Worm (Caenorhabditis elegans): ENCODE measurements around the gene nhr-197.

The nhr-197 gene

ce11 chrV:15654124-15654523 is 33.6 kb upstream of the nhr-197 start, which contains the start of gene F53E4.2:
TSS of gene F53E4.2 (plus strand) at chrV:15654424.
- no peak for TF ChIP-seq pag-3 (tag; optimal IDR thresholded peaks at IDR 0.05; ENCODE audit: borderline replicate concordance)
- no peak for TF ChIP-seq K02D7.2 (tag; optimal IDR thresholded peaks at IDR 0.05)
- TF ChIP-seq gmeb-2 (tag; optimal IDR thresholded peaks at IDR 0.05), result no peak
- TF ChIP-seq che-1 (tag; optimal IDR thresholded peaks at IDR 0.05), result no peak

DNA sequence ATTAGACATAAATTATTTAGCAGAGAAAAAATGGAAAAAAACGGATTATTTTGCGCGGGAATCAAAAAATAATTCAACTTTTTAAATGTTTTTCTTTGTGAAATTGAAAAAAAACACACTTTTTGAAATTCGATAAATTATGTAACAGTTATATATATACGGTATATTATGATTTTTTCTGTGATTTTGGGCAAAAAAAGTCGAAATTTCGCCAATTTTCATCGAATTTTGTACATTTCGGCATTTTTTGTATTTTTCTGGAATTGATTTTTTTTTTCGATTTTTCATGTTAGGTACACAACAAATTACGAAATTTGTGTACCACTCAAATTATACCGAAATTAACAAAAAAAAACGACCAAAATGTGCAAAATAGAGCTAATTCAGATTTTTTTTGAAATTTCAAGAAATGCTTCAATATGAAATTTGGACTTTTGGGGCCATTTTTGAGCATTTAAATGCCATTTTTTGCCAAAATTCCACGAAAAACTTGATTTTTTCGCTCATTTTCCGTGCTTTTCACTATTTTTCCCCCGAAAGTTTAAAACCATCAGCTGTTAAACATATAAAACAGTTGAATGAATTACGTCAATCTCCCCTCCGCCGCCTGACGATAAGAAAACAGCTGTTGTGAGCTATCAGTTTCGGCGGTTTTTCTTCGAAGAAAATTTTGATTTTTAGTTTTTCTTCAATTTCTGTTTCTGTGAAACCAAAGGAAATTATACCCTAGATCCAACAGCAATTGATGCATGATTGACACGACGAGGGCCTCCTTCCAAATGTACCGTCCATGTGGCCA is 29.3 kb upstream of the nhr-197 start:
- TF ChIP-seq tbx-7 (tag; optimal IDR thresholded peaks at IDR 0.05), result no peak
- TF ChIP-seq nhr-232 (tag; optimal IDR thresholded peaks at IDR 0.05), result no peak
- no peak for TF ChIP-seq ceh-6 (GFP tag; optimal IDR thresholded peaks at IDR 0.05)
- no peak for TF ChIP-seq rnt-1 (tag; optimal IDR thresholded peaks at IDR 0.05)
- TF ChIP-seq ceh-48 (tag; optimal IDR thresholded peaks at IDR 0.05), result no peak
- no peak for TF ChIP-seq hlh-30 (tag; optimal IDR thresholded peaks at IDR 0.05; ENCODE audit: insufficient read depth)
- no peak for TF ChIP-seq ahr-1 (tag; optimal IDR thresholded peaks at IDR 0.05)
- no peak for TF ChIP-seq unc-42 (tag; optimal IDR thresholded peaks at IDR 0.05)
- no peak for TF ChIP-seq unc-55 (GFP tag; optimal IDR thresholded peaks at IDR 0.05)
- TF ChIP-seq ceh-34 (tag; optimal IDR thresholded peaks at IDR 0.05), result no peak
- no peak for TF ChIP-seq ceh-19 (GFP tag; optimal IDR thresholded peaks at IDR 0.05)
- no peak for TF ChIP-seq ceh-2 (tag; optimal IDR thresholded peaks at IDR 0.05)
- TF ChIP-seq nhr-11 (tag; optimal IDR thresholded peaks at IDR 0.05), result no peak

ce11 chrV:15661003-15661402 is 26.8 kb upstream of the nhr-197 start:
- TF ChIP-seq pha-4 (tag; optimal IDR thresholded peaks at IDR 0.05) (no peak), rnt-1 (tag; optimal IDR thresholded peaks at IDR 0.05) (peak; percentile 22), ceh-9 (tag; optimal IDR thresholded peaks at IDR 0.05) (no peak), hlh-8 (tag; optimal IDR thresholded peaks at IDR 0.05) (no peak), ets-4 (tag; optimal IDR thresholded peaks at IDR 0.05) (no peak), eyg-1 (tag; optimal IDR thresholded peaks at IDR 0.05) (no peak)

- TF ChIP-seq ceh-9 (tag; optimal IDR thresholded peaks at IDR 0.05) (no peak), F13H6.1 (tag; optimal IDR thresholded peaks at IDR 0.05) (no peak)
Observed at ce11 chrV:15661580-15661979, 26.2 kb upstream of the nhr-197 start.

- TF ChIP-seq dve-1 (tag; optimal IDR thresholded peaks at IDR 0.05) (peak; percentile 57), ceh-34 (tag; optimal IDR thresholded peaks at IDR 0.05) (no peak), ceh-14 (tag; optimal IDR thresholded peaks at IDR 0.05) (no peak), sdc-2 (tag; optimal IDR thresholded peaks at IDR 0.05) (no peak), rnt-1 (tag; optimal IDR thresholded peaks at IDR 0.05) (peak; percentile 17), unc-42 (tag; optimal IDR thresholded peaks at IDR 0.05) (no peak), ztf-16 (tag; optimal IDR thresholded peaks at IDR 0.05) (no peak), ceh-45 (GFP tag; IDR thresholded peaks at IDR 0.05) (no peak), C08G9.2 (tag; optimal IDR thresholded peaks at IDR 0.05) (no peak), unc-55 (GFP tag; optimal IDR thresholded peaks at IDR 0.05) (peak; percentile 60), pax-1 (tag; optimal IDR thresholded peaks at IDR 0.05) (peak; percentile 62), ceh-31 (tag; optimal IDR thresholded peaks at IDR 0.05) (peak; percentile 22), pat-9 (tag; optimal IDR thresholded peaks at IDR 0.05) (no peak), ceh-6 (GFP tag; optimal IDR thresholded peaks at IDR 0.05) (no peak), madf-2 (tag; optimal IDR thresholded peaks at IDR 0.05) (no peak), ceh-18 (tag; optimal IDR thresholded peaks at IDR 0.05) (peak; percentile 20), ttx-3 (tag; optimal IDR thresholded peaks at IDR 0.05) (no peak)
Observed at ce11 chrV:15664053-15664661, 23.6 kb upstream of the nhr-197 start.
